Fruit fly (Drosophila melanogaster): Measurements from ENCODE around the gene Nuf2.
A peak's percentile ranks its signal among the peaks of the same experiment; 100 is the strongest.

Nuf2 gene

dm6 chr2L:7065687-7066086 is at the start of gene Nuf2 (continued):
- TF ChIP-seq CG2712 (tag; optimal IDR thresholded peaks at IDR 0.05) = peak; percentile 13
- TF ChIP-seq dm (GFP tag; optimal IDR thresholded peaks at IDR 0.05) = no peak
- no peak for TF ChIP-seq CG32767 (GFP tag; IDR thresholded peaks at IDR 0.05)
- peak in 1 of 2 experiments; percentile 4 for TF ChIP-seq Eip74EF (GFP tag; optimal IDR thresholded peaks at IDR 0.05)
- TF ChIP-seq pan (optimal IDR thresholded peaks at IDR 0.05) = no peak
- peak in 1 of 2 experiments; percentile 27 for TF ChIP-seq pan (GFP tag; optimal IDR thresholded peaks at IDR 0.05 in 1 of 2, IDR thresholded peaks at IDR 0.05 in 1 of 2)
- no peak for TF ChIP-seq gsb (GFP tag; IDR thresholded peaks at IDR 0.05)
- no peak for TF ChIP-seq hth (optimal IDR thresholded peaks at IDR 0.05)
- no peak for TF ChIP-seq CG9817 (tag; optimal IDR thresholded peaks at IDR 0.05)
- no peak for TF ChIP-seq Stat92E (GFP tag; optimal IDR thresholded peaks at IDR 0.05)
- TF ChIP-seq CG4730 (GFP tag; IDR thresholded peaks at IDR 0.05) = no peak
- TF ChIP-seq CG6654 (GFP tag; optimal IDR thresholded peaks at IDR 0.05) = no peak
- TF ChIP-seq nerfin-2 (GFP tag; IDR thresholded peaks at IDR 0.05; ENCODE audit: partially characterized antibody) = no peak
- no peak for TF ChIP-seq CG7556 (GFP tag; optimal IDR thresholded peaks at IDR 0.05)
- TF ChIP-seq CG1647 (GFP tag; optimal IDR thresholded peaks at IDR 0.05) = no peak
- TF ChIP-seq Rfx (GFP tag; IDR thresholded peaks at IDR 0.05) = no peak
- no peak for TF ChIP-seq lbe (GFP tag; optimal IDR thresholded peaks at IDR 0.05)
- TF ChIP-seq dmrt11E (tag; optimal IDR thresholded peaks at IDR 0.05) = no peak
- TF ChIP-seq CG14965 (GFP tag; optimal IDR thresholded peaks at IDR 0.05; ENCODE audit: borderline replicate concordance) = no peak
- no peak for TF ChIP-seq amos (GFP tag; IDR thresholded peaks at IDR 0.05; ENCODE audit: partially characterized antibody)
- TF ChIP-seq eyg (GFP tag; optimal IDR thresholded peaks at IDR 0.05) = no peak
- peak; percentile 8 for TF ChIP-seq CG12391 (tag; optimal IDR thresholded peaks at IDR 0.05)
- TF ChIP-seq org-1 (GFP tag; optimal IDR thresholded peaks at IDR 0.05) = no peak
- TF ChIP-seq btn (GFP tag; optimal IDR thresholded peaks at IDR 0.05) = no peak
- TF ChIP-seq CG33213 (GFP tag; optimal IDR thresholded peaks at IDR 0.05) = peak; percentile 69
- no peak for TF ChIP-seq Rx (GFP tag; IDR thresholded peaks at IDR 0.05)
- TF ChIP-seq lola (GFP tag; optimal IDR thresholded peaks at IDR 0.05) = peak in 2 of 3 experiments; percentile 3 to 74
- no peak for TF ChIP-seq CG34422 (GFP tag; IDR thresholded peaks at IDR 0.05)
- TF ChIP-seq CG6689 (GFP tag; IDR thresholded peaks at IDR 0.05) = no peak
- no peak for TF ChIP-seq CG3995 (GFP tag; optimal IDR thresholded peaks at IDR 0.05)
- no peak for TF ChIP-seq tup (GFP tag; optimal IDR thresholded peaks at IDR 0.05)
- TF ChIP-seq MTF-1 (GFP tag; optimal IDR thresholded peaks at IDR 0.05; ENCODE audit: borderline replicate concordance) = no peak
- no peak for TF ChIP-seq ap (GFP tag; IDR thresholded peaks at IDR 0.05)
- TF ChIP-seq psq (GFP tag; optimal IDR thresholded peaks at IDR 0.05) = no peak
- TF ChIP-seq trem (tag; optimal IDR thresholded peaks at IDR 0.05) = peak; percentile 12
- TF ChIP-seq shn (GFP tag; optimal IDR thresholded peaks at IDR 0.05) = no peak
- TF ChIP-seq prd (optimal IDR thresholded peaks at IDR 0.05) = no peak
- TF ChIP-seq prd (GFP tag; IDR thresholded peaks at IDR 0.05) = no peak
- TF ChIP-seq sens (GFP tag) = peak; percentile 47
- TF ChIP-seq Elba2 (GFP tag; optimal IDR thresholded peaks at IDR 0.05) = no peak
- no peak for TF ChIP-seq Hsf (GFP tag; optimal IDR thresholded peaks at IDR 0.05)
- no peak for TF ChIP-seq bsh (GFP tag; optimal IDR thresholded peaks at IDR 0.05)
- TF ChIP-seq Taf1 (GFP tag; IDR thresholded peaks at IDR 0.05) = no peak
- TF ChIP-seq CG12769 (tag; optimal IDR thresholded peaks at IDR 0.05) = peak; percentile 24
- TF ChIP-seq CG3065 (GFP tag; optimal IDR thresholded peaks at IDR 0.05) = no peak
- no peak for TF ChIP-seq CG6791 (GFP tag; IDR thresholded peaks at IDR 0.05; ENCODE audit: partially characterized antibody)
- no peak for TF ChIP-seq CG6683 (GFP tag; optimal IDR thresholded peaks at IDR 0.05)
- no peak for TF ChIP-seq so (GFP tag; IDR thresholded peaks at IDR 0.05)
- TF ChIP-seq CG9437 (GFP tag; optimal IDR thresholded peaks at IDR 0.05) = no peak
- no peak for TF ChIP-seq abd-A (tag; optimal IDR thresholded peaks at IDR 0.05)
- no peak for TF ChIP-seq trh (GFP tag; optimal IDR thresholded peaks at IDR 0.05)
- no peak for TF ChIP-seq CG10979 (tag; optimal IDR thresholded peaks at IDR 0.05)

All from whole organism, embryonic.